Fruit fly (Drosophila melanogaster): ENCODE measurements around the gene CG12477.

dm6 chr3L:18745647-18746046 lies 22.6 kb upstream of the CG12477 start, which contains the start of gene MED11:
- TF ChIP-seq Dfd (GFP tag; optimal IDR thresholded peaks at IDR 0.05) (no peak), N (GFP tag; optimal IDR thresholded peaks at IDR 0.05) (no peak), Abd-B (GFP tag; optimal IDR thresholded peaks at IDR 0.05) (no peak), psq (GFP tag; optimal IDR thresholded peaks at IDR 0.05) (no peak), usp (GFP tag; optimal IDR thresholded peaks at IDR 0.05) (no peak), h (GFP tag; optimal IDR thresholded peaks at IDR 0.05) (no peak)

Data from whole organism, wandering third instar larva.